Fruit fly (Drosophila melanogaster) whole organism, pupa: Measurements from ENCODE around the gene CG12106.

Experiments used
- CG10348 ChIP-seq: fragments of 200-800 bp; sonication (Bioruptor generic); IDR thresholded peaks from 2 replicates; pipeline ENCODE4 v1.3.6; 2022; ENCODE audit warnings: missing biosample characterization, missing genetic modification characterization
- CG12605 ChIP-seq: fragments of 200-800 bp; sonication (Bioruptor generic); IDR thresholded peaks from 2 replicates; pipeline ENCODE4 v1.3.6; 2022; ENCODE audit warnings: missing biosample characterization, missing genetic modification characterization
- CG13204 ChIP-seq: fragments of 200-800 bp; sonication (Bioruptor generic); optimal IDR thresholded peaks from 2 replicates; lab custom pipeline; 2018; ENCODE audit warnings: missing biosample characterization, mild to moderate bottlenecking, missing genetic modification characterization, moderate library complexity
- CG14655 ChIP-seq: fragments of 200-800 bp; sonication (Bioruptor generic); optimal IDR thresholded peaks from 3 replicates; lab custom pipeline; 2017; ENCODE audit warnings: mild to moderate bottlenecking, missing biosample characterization, missing genetic modification reagents, missing genetic modification characterization
- CG15710 ChIP-seq: fragments of 200-800 bp; sonication (Bioruptor generic); optimal IDR thresholded peaks from 2 replicates; lab custom pipeline; 2018; ENCODE audit warnings: missing biosample characterization, mild to moderate bottlenecking, missing genetic modification characterization, moderate library complexity
- CG17806 ChIP-seq: fragments of 200-800 bp; sonication (Bioruptor generic); optimal IDR thresholded peaks from 2 replicates; lab custom pipeline; 2018; ENCODE audit warnings: missing biosample characterization, mild to moderate bottlenecking, missing genetic modification characterization, moderate library complexity
- CG32121 ChIP-seq: fragments of 200-800 bp; sonication (Bioruptor generic); IDR thresholded peaks from 2 replicates; pipeline ENCODE4 v1.3.6; 2022; ENCODE audit warnings: missing biosample characterization, missing genetic modification characterization
- CG34367 ChIP-seq: fragments of 200-800 bp; sonication (Bioruptor generic); optimal IDR thresholded peaks from 2 replicates; lab custom pipeline; 2018; ENCODE audit warnings: missing biosample characterization, mild to moderate bottlenecking, missing genetic modification characterization
- CG4496 ChIP-seq: fragments of 200-800 bp; sonication (Bioruptor generic); IDR thresholded peaks from 3 replicates; pipeline ENCODE4 v1.3.6; 2022; ENCODE audit warnings: missing biosample characterization, missing genetic modification characterization
- CG8159 ChIP-seq: fragments of 200-800 bp; sonication (Bioruptor generic); optimal IDR thresholded peaks from 3 replicates; lab custom pipeline; 2018; ENCODE audit warnings: missing biosample characterization, mild to moderate bottlenecking, missing genetic modification characterization, moderate library complexity
- CG8301 ChIP-seq: fragments of 200-800 bp; sonication (Bioruptor generic); optimal IDR thresholded peaks from 2 replicates; lab custom pipeline; 2018; ENCODE audit warnings: missing biosample characterization, mild to moderate bottlenecking, missing genetic modification characterization
- CG9948 ChIP-seq: fragments of 200-800 bp; sonication (Bioruptor generic); optimal IDR thresholded peaks from 2 replicates; lab custom pipeline; 2018; ENCODE audit warnings: missing biosample characterization, mild to moderate bottlenecking, missing genetic modification characterization, moderate library complexity
- D1 ChIP-seq: fragments of 200-800 bp; sonication (Bioruptor generic); optimal IDR thresholded peaks from 2 replicates; lab custom pipeline; 2018; ENCODE audit warnings: missing biosample characterization, mild to moderate bottlenecking, missing genetic modification characterization, moderate library complexity
- EcR ChIP-seq: fragments of 200-800 bp; sonication (Bioruptor generic); optimal IDR thresholded peaks from 3 replicates; lab custom pipeline; 2019; ENCODE audit warnings: missing biosample characterization, missing genetic modification characterization, mild to moderate bottlenecking, moderate library complexity, missing genetic modification reagents
- Ets98B ChIP-seq: fragments of 200-800 bp; sonication (Bioruptor generic); IDR thresholded peaks from 2 replicates; pipeline ENCODE4 v1.3.6; 2022; ENCODE audit warnings: missing biosample characterization, missing genetic modification characterization
- Pif1A ChIP-seq: fragments of 200-800 bp; sonication (Bioruptor generic); optimal IDR thresholded peaks from 3 replicates; lab custom pipeline; 2016; ENCODE audit warnings: missing biosample characterization, missing genetic modification characterization
- Pif1B ChIP-seq: fragments of 200-800 bp; sonication (Bioruptor generic); optimal IDR thresholded peaks from 3 replicates; lab custom pipeline; 2016; ENCODE audit warnings: missing biosample characterization, missing genetic modification characterization
- Snoo ChIP-seq: fragments of 200-800 bp; sonication (Bioruptor generic); optimal IDR thresholded peaks from 3 replicates; lab custom pipeline; 2017; ENCODE audit warnings: missing biosample characterization, mild to moderate bottlenecking, missing genetic modification characterization, inconsistent platforms
- fd96Ca ChIP-seq: fragments of 200-800 bp; sonication (Bioruptor generic); IDR thresholded peaks from 3 replicates; pipeline ENCODE4 v1.3.6; 2022; ENCODE audit warnings: missing biosample characterization, missing genetic modification characterization
- gl ChIP-seq: fragments of 200-800 bp; sonication (Bioruptor generic); optimal IDR thresholded peaks from 2 replicates; lab custom pipeline; 2018; ENCODE audit warnings: missing biosample characterization, mild to moderate bottlenecking, missing genetic modification characterization
- rn ChIP-seq: fragments of 200-800 bp; sonication (Bioruptor generic); IDR thresholded peaks from 2 replicates; pipeline ENCODE4 v1.3.6; 2022; ENCODE audit warnings: missing biosample characterization, missing genetic modification characterization

Gene CG12106

DNA sequence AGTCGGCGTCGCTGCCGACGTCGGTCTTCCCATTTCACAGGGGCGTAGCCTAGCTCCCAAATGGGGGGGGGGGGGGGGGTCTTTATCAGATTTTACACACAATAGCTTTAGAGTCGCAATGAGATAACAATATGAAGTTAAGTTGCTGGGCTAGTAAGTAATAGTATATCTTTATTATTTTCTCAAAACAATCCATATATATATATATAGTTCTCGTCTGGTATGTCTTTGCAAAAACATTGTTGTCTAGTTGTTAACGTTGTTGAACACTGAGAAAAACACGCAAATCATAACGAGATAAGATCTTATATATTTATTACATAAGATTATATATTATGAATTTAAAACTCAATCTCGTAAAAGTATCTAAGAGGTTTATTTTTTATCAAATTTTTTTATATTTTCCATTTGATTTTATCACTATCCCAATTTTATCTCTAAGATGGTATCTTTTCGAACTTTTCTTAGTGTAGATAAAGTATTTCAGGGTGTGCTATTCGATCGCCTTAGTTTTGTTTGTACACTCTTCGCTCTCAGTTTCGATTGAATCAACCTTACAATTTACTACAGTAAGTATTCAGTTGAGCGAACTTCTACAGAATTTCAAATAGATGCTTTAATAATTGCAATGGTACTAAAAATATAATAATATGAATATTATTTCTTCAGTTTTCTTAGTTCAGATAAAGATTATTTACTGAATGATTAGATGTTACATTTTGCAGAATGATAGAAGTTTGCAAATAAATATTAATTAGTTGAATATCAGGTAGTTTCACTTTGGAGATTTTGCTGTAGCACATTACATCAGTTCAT, 8.4 kb downstream of the CG12106 start:
- TF ChIP-seq EcR (GFP tag; lab: Kevin White, UChicago): no peak
- TF ChIP-seq CG13204 (GFP tag; lab: Kevin White, UChicago): no peak
- peak; percentile 51 for TF ChIP-seq CG9948 (tag; lab: Kevin White, UChicago)
- TF ChIP-seq Ets98B: peak; percentile 91
- TF ChIP-seq CG14655 (GFP tag; lab: Kevin White, UChicago): peak; percentile 67
- TF ChIP-seq CG34367 (tag; lab: Kevin White, UChicago): peak; percentile 33
- TF ChIP-seq rn (GFP tag; lab: Robert Waterston, UW): peak; percentile 55; the same call in 1 of the 2 replicates
- TF ChIP-seq CG8301 (tag; lab: Kevin White, UChicago): peak; percentile 6
- no peak for TF ChIP-seq Pif1A (GFP tag; lab: Kevin White, UChicago)
- peak; percentile 77 for TF ChIP-seq CG12605 (GFP tag; lab: Robert Waterston, UW)
- TF ChIP-seq CG4496: peak; percentile 87
- TF ChIP-seq Pif1B (GFP tag; lab: Kevin White, UChicago): peak; percentile 4
- peak; percentile 52 for TF ChIP-seq CG8159
- TF ChIP-seq fd96Ca (GFP tag; lab: Robert Waterston, UW): peak; percentile 91
- peak; percentile 62 for TF ChIP-seq CG10348 (GFP tag; lab: Robert Waterston, UW)
- TF ChIP-seq D1 (tag; lab: Kevin White, UChicago): no peak
- TF ChIP-seq Snoo (tag; lab: Kevin White, UChicago): no peak
- TF ChIP-seq CG32121 (GFP tag; lab: Robert Waterston, UW): peak; percentile 82
- peak; percentile 49 for TF ChIP-seq CG17806 (tag; lab: Kevin White, UChicago)
- no peak for TF ChIP-seq gl (tag; lab: Kevin White, UChicago)
- peak; percentile 58 for TF ChIP-seq CG15710

DNA sequence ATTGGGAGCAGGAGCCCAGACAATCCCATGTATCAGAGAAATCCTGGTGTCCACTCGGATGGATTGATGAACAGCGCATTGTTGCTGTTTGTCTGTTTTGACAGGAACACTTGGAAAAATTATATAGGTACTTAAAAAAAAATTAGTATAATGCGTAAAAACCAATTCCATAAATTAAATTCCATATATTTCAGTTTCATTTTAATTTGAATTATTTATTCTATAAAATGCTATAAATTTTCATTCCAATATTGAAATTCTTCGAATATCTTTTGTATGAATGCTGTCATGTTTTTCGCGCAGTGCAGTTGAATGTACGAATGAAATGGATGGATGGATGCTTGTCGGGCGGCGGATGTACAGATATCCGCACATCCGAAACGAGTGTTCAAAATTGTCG, 17.1 kb downstream of the CG12106 start, which contains the start of gene SmydA-9:
Gene SmydA-9, minus strand, starts transcription at position 101 of the 400 bp plus-strand sequence.
- TF ChIP-seq CG10348 (GFP tag; lab: Robert Waterston, UW) (no peak), CG4496 (0 out of 3 replicates have a peak, but pooled peaks have one; percentile 12)

DNA sequence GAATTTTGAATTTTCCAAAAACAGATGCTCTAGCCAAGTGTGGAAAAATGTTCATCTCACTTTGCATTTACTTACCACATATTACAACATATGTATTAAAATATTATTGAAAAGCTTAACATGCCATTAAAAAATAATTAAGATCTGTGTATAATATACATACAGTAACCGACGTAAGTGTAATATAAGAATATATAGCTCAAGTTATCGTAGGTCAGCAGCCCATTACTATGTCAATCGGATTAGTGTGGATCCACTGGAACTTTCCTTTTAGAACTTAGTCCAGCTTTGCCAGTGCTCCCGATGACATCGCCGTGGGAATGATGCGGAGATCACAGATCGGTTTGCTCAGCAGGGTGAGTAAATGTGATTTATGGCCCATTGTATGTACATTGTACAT, 20.9 kb downstream of the CG12106 start, which contains the start of gene Obp8a:
Gene Obp8a, plus strand, starts transcription at position 301 of the 400 bp plus-strand sequence.
- no peak for TF ChIP-seq CG8159
- TF ChIP-seq CG10348 (GFP tag; lab: Robert Waterston, UW): no peak
- no peak for TF ChIP-seq fd96Ca (GFP tag; lab: Robert Waterston, UW)
- TF ChIP-seq CG13204 (GFP tag; lab: Kevin White, UChicago): no peak
- no peak for TF ChIP-seq CG15710
- no peak for TF ChIP-seq CG17806 (tag; lab: Kevin White, UChicago)
- TF ChIP-seq CG4496: no peak
- no peak for TF ChIP-seq CG9948 (tag; lab: Kevin White, UChicago)
- TF ChIP-seq Pif1A (GFP tag; lab: Kevin White, UChicago): no peak

DNA sequence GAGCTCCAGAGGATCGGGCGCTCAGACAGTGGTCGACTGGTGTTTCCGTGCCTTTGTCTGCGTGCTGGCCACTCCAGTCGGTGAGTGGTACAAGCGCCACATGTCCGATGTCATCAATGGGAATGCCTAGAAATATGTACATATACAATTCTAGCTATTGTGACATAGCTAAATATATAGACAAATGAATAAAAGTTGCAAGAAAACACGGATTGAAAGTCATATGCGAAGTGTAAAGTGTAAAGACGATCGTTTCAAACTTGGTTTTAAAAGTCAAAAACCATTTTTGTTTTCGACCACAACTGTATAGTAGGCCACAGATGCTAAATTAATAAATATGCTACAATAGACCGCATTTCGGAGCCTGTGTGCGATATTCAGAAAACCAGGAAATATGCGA, 21.8 kb downstream of the CG12106 start, which contains the start of gene CG15368:
Gene CG15368, plus strand, starts transcription at position 301 of the 400 bp plus-strand sequence.
- TF ChIP-seq CG9948 (tag; lab: Kevin White, UChicago): no peak
- no peak for TF ChIP-seq rn (GFP tag; lab: Robert Waterston, UW)
- no peak for TF ChIP-seq Pif1A (GFP tag; lab: Kevin White, UChicago)
- TF ChIP-seq D1 (tag; lab: Kevin White, UChicago): no peak
- no peak for TF ChIP-seq gl (tag; lab: Kevin White, UChicago)
- TF ChIP-seq CG12605 (GFP tag; lab: Robert Waterston, UW): no peak
- no peak for TF ChIP-seq Ets98B
- TF ChIP-seq CG8301 (tag; lab: Kevin White, UChicago): no peak
- TF ChIP-seq Snoo (tag; lab: Kevin White, UChicago): no peak
- TF ChIP-seq CG34367 (tag; lab: Kevin White, UChicago): no peak
- TF ChIP-seq CG15710: no peak
- no peak for TF ChIP-seq CG8159
- TF ChIP-seq CG32121 (GFP tag; lab: Robert Waterston, UW): no peak
- no peak for TF ChIP-seq CG4496
- TF ChIP-seq, all 21 proteins: peak for 0

DNA sequence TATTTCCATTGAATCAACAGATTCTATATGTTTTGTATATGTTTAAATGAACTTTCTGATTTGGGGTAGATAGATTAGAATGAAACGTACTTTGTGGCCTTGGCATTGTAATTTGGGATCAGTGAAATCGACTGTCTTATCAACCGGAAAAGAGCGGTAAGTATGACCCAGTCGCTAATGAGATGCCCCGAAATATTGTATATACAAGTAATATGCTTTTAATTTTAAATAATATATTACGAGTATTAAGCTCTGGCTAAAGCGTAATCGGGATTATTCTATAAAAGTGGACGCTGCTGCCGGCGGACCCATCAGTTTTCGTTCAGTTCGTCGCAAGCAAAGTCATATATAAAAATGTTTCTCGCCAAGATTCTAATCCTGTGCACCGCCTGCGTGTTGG, 22.9 kb downstream of the CG12106 start, which contains the start of gene CG15369:
Gene CG15369, plus strand, starts transcription at position 301 of the 400 bp plus-strand sequence.
- TF ChIP-seq rn (GFP tag; lab: Robert Waterston, UW): no peak
- TF ChIP-seq CG9948 (tag; lab: Kevin White, UChicago): no peak
- no peak for TF ChIP-seq CG4496

DNA sequence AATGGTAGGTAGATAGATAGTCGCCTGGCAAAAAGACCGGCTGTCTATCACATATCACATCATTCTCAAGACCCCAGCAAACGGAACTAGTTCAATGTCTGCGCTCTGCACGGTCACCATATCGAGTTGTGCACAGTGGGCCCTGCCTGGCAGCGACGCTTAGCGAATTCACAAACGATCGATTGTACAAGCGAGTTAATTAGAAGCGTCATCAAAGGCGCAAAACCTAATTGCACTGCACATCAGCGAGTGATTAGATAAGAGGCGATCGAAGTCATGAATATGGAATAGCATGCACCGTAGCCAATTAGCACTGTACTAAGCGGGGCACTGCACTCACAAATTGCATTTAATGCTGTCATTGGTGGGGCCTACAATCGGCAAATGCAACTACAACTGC, 26.7 kb downstream of the CG12106 start:
- TF ChIP-seq CG14655 (GFP tag; lab: Kevin White, UChicago): peak; percentile 60
- TF ChIP-seq CG13204 (GFP tag; lab: Kevin White, UChicago): no peak
- TF ChIP-seq CG10348 (GFP tag; lab: Robert Waterston, UW): peak; percentile 66
- TF ChIP-seq gl (tag; lab: Kevin White, UChicago): no peak
- TF ChIP-seq CG4496: peak; percentile 83
- TF ChIP-seq fd96Ca (GFP tag; lab: Robert Waterston, UW): peak; percentile 78; the same call in 2 of the 3 replicates
- TF ChIP-seq Ets98B: peak; percentile 79
- no peak for TF ChIP-seq Pif1A (GFP tag; lab: Kevin White, UChicago)
- TF ChIP-seq CG32121 (GFP tag; lab: Robert Waterston, UW): peak; percentile 75
- TF ChIP-seq CG9948 (tag; lab: Kevin White, UChicago): peak; percentile 16
- peak; percentile 34; the same call in 1 of the 2 replicates for TF ChIP-seq CG12605 (GFP tag; lab: Robert Waterston, UW)
- peak; percentile 44 for TF ChIP-seq CG8301 (tag; lab: Kevin White, UChicago)
